Fruit fly (Drosophila melanogaster): Measurements from ENCODE around the gene Tsen34.

- TF ChIP-seq Clk (GFP tag; optimal IDR thresholded peaks at IDR 0.05) (peak; percentile 100), cnc (optimal IDR thresholded peaks at IDR 0.05) (peak; percentile 73 to 80), CG33017 (tag; optimal IDR thresholded peaks at IDR 0.05) (peak; percentile 100), CG7101 (tag; optimal IDR thresholded peaks at IDR 0.05) (peak; percentile 100), CG5204 (GFP tag; optimal IDR thresholded peaks at IDR 0.05) (peak; percentile 100), CG1620 (GFP tag; optimal IDR thresholded peaks at IDR 0.05) (peak; percentile 99), CG14711 (tag; optimal IDR thresholded peaks at IDR 0.05) (peak; percentile 98), cic (GFP tag; optimal IDR thresholded peaks at IDR 0.05) (peak; percentile 97), ovo (GFP tag; optimal IDR thresholded peaks at IDR 0.05) (peak; percentile 99), pad (GFP tag; optimal IDR thresholded peaks at IDR 0.05) (peak; percentile 99)
These were observed 2.4 kb downstream of the Tsen34 start for dm6 chr3L:14759097-14759795.

Data from whole organism, adult.